Worm (Caenorhabditis elegans): ENCODE data around the gene F26G1.10.

Gene F26G1.10

DNA sequence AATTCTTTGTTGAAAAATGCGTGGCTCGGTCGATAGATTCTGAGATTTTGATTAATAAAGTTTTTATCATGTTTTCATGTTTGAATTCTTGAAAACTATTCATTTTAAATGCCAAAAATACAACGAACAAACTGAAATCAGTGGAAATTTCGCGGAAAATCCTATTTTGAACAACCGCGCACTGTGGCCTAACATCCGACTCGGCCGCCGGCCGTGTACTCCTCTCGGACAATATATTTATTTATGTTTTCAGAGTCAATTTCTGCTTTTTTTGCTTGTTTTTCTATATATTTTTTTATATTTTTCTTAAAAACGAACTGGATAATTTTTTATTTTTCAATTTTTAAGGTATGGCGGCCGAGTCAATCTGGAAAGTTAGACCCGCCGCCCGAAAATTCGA, 17.1 kb downstream of the F26G1.10 start, which contains the start of gene F26G1.1 (continued):
- TF ChIP-seq hlh-11 (tag; optimal IDR thresholded peaks at IDR 0.05), result no peak
- TF ChIP-seq ZK337.2 (GFP tag; IDR thresholded peaks at IDR 0.05), result peak; percentile 91
- TF ChIP-seq hmg-1.1 (GFP tag; IDR thresholded peaks at IDR 0.05), result no peak
- TF ChIP-seq duxl-1 (tag; optimal IDR thresholded peaks at IDR 0.05; ENCODE audit: poor library complexity), result peak; percentile 42
- no peak for TF ChIP-seq ZK546.5 (tag; optimal IDR thresholded peaks at IDR 0.05)
- TF ChIP-seq mes-2 (tag; optimal IDR thresholded peaks at IDR 0.05; ENCODE audit: poor library complexity, severe bottlenecking), result peak; percentile 98
- TF ChIP-seq cey-2 (tag; optimal IDR thresholded peaks at IDR 0.05; ENCODE audit: borderline replicate concordance, insufficient read depth), result no peak
- TF ChIP-seq D1046.2 (GFP tag; IDR thresholded peaks at IDR 0.05), result no peak
- TF ChIP-seq nhr-6 (tag; optimal IDR thresholded peaks at IDR 0.05), result peak; percentile 30
- TF ChIP-seq unc-130 (GFP tag; optimal IDR thresholded peaks at IDR 0.05), result peak; percentile 90
- TF ChIP-seq attf-4 (tag; optimal IDR thresholded peaks at IDR 0.05), result no peak
- peak; percentile 33 for TF ChIP-seq F49E8.2 (tag; optimal IDR thresholded peaks at IDR 0.05; ENCODE audit: borderline replicate concordance)
- TF ChIP-seq aha-1 (tag), result peak; percentile 38
- no peak for TF ChIP-seq Y5F2A.4 (GFP tag; optimal IDR thresholded peaks at IDR 0.05)

ce11 chrII:4793320-4793719, 19.1 kb downstream of the F26G1.10 start:
- no peak for TF ChIP-seq hlh-30 (tag; optimal IDR thresholded peaks at IDR 0.05; ENCODE audit: insufficient read depth)
- peak; percentile 95 for TF ChIP-seq aha-1 (tag)
- no peak for TF ChIP-seq fos-1 (tag; optimal IDR thresholded peaks at IDR 0.05)
- no peak for TF ChIP-seq hlh-11 (tag; optimal IDR thresholded peaks at IDR 0.05)
- TF ChIP-seq daf-12 (tag; optimal IDR thresholded peaks at IDR 0.05), result no peak

DNA sequence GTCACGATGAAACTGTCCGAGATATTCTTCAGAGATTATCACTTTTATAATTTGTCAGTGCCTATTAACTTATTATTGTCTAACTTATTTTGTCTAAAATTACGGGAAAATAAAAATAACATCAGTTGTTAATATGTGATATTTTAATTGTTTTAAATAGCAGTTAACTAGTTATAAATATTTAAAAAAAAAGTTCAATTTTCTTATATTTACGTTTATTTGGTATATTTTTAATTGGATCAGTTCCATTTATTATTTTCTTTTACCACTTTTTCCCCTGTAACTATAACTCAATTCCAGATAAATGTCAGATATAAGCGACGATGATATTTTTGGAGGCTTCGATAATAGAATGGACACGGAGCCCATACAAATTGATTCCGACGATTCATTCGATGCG, 21.3 kb downstream of the F26G1.10 start, which contains the start of gene C33F10.4:
Gene C33F10.4, plus strand, starts transcription at position 301 of the 400 bp plus-strand sequence.
- TF ChIP-seq snpc-1.2 (GFP tag; IDR thresholded peaks at IDR 0.05) (no peak), ZK337.2 (GFP tag; IDR thresholded peaks at IDR 0.05) (no peak), duxl-1 (tag; optimal IDR thresholded peaks at IDR 0.05; ENCODE audit: poor library complexity) (no peak), ceh-20 (GFP tag; IDR thresholded peaks at IDR 0.05) (no peak), spr-1 (tag; optimal IDR thresholded peaks at IDR 0.05) (no peak), spr-3 (GFP tag; optimal IDR thresholded peaks at IDR 0.05) (no peak), madf-9 (GFP tag; conservative IDR thresholded peaks at IDR 0.05) (no peak), D1046.2 (GFP tag; IDR thresholded peaks at IDR 0.05) (no peak), ztf-7 (tag; optimal IDR thresholded peaks at IDR 0.05) (no peak)

DNA sequence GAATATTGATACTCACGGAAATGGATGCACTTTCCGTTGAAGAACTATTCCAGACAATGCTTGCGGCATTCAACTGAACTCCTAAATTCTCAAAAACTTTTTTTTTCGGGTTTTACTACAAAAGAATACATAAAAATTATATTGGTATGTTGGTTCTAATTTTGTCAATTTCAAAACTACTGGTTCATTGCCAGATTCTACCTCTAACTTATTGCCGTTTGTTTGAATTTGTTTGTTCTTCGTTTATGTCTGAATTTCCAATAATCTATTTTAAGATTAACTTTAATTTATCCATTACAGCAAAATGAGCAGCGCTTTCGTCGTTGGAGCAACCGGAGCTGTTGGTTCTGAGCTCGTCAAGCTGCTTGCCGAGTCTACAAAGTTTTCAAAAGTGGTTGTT, 22.9 kb downstream of the F26G1.10 start, which contains the start of gene C33F10.14:
Gene C33F10.14, plus strand, starts transcription at position 301 of the 400 bp plus-strand sequence.
- TF ChIP-seq gei-8 (GFP tag; optimal IDR thresholded peaks at IDR 0.05), result no peak

DNA sequence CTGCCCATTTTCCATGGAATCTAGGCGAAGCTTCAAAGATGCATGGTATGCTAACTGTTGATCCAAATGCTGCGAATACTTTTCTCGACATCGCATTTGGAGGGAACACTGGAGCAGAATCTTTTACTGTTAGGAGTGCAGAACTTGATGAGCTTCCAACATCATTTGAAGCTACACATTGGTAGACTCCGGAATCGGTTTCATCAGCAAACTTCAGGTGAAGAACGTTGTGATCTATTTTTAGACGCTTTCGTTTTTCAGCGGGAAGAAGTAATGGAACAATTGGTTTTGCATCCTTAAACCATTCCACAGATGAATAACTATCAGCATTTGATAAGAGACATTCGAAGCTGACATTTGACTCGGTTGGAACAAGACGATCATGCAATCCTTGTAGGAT, 26.3 kb downstream of the F26G1.10 start:
- 0 out of 2 replicates have a peak, but pooled peaks have one; percentile 5 for TF ChIP-seq egl-43 (GFP tag; IDR thresholded peaks at IDR 0.05)
- no peak for TF ChIP-seq ceh-20 (GFP tag; IDR thresholded peaks at IDR 0.05)
- TF ChIP-seq mes-2 (tag; optimal IDR thresholded peaks at IDR 0.05; ENCODE audit: poor library complexity, severe bottlenecking), result no peak
- TF ChIP-seq unc-62 (GFP tag; optimal IDR thresholded peaks at IDR 0.05 in 1 of 2), result peak in 1 of 2 experiments; percentile 95
- no peak for TF ChIP-seq unc-62 (tag; optimal IDR thresholded peaks at IDR 0.05)

DNA sequence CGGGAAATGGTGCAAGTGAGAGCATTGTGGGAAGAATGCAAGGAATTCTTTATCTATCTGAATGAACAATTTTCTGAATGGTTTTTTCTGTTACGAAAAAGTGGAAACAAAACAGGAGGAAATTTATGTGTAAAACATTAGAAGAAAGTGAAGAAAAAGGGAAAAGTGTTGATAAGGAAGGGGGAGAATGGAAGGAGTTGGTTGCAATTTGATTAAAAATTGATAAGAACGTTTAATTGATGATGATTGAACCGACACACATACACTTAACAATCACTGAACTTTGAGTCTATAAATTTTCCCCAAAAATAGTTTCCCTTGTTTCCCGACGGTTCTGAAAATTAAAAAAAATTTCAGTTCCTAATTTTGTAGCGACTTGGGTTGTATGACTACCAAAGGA, 28.7 kb downstream of the F26G1.10 start:
- TF ChIP-seq R02D3.7 (tag; optimal IDR thresholded peaks at IDR 0.05), result no peak
- TF ChIP-seq dpl-1 (GFP tag; optimal IDR thresholded peaks at IDR 0.05), result no peak
- TF ChIP-seq daf-16 (GFP tag; optimal IDR thresholded peaks at IDR 0.05), result no peak
- peak; percentile 49 for TF ChIP-seq daf-16 (tag; optimal IDR thresholded peaks at IDR 0.05)
- no peak for TF ChIP-seq fos-1 (tag; optimal IDR thresholded peaks at IDR 0.05)
- peak; percentile 64; the same call in 1 of the 2 replicates for TF ChIP-seq php-3 (GFP tag; IDR thresholded peaks at IDR 0.05)
- TF ChIP-seq attf-4 (tag; optimal IDR thresholded peaks at IDR 0.05), result no peak
- no peak for TF ChIP-seq aly-2 (tag; optimal IDR thresholded peaks at IDR 0.05)
- TF ChIP-seq snpc-4 (tag; optimal IDR thresholded peaks at IDR 0.05), result no peak
- no peak for TF ChIP-seq zfp-3 (GFP tag; conservative IDR thresholded peaks at IDR 0.05)
- TF ChIP-seq cey-2 (tag; optimal IDR thresholded peaks at IDR 0.05; ENCODE audit: borderline replicate concordance, insufficient read depth), result no peak
- TF ChIP-seq nhr-11 (tag; optimal IDR thresholded peaks at IDR 0.05), result no peak
- no peak for TF ChIP-seq lir-3 (tag; optimal IDR thresholded peaks at IDR 0.05)
- peak; percentile 1 for TF ChIP-seq dve-1 (tag; optimal IDR thresholded peaks at IDR 0.05; ENCODE audit: insufficient read depth)
- TF ChIP-seq jun-1 (tag; optimal IDR thresholded peaks at IDR 0.05), result no peak
- TF ChIP-seq ceh-44 (GFP tag; IDR thresholded peaks at IDR 0.05), result no peak
- TF ChIP-seq nhr-42 (GFP tag; IDR thresholded peaks at IDR 0.05), result no peak
- no peak for TF ChIP-seq mxl-2 (GFP tag; conservative IDR thresholded peaks at IDR 0.05)
- no peak for TF ChIP-seq spr-3 (GFP tag; optimal IDR thresholded peaks at IDR 0.05)

Measured in whole organism, L4 larva.